Worm (Caenorhabditis elegans) whole organism, L1 larva: ENCODE data around the gene math-13.
A peak's percentile ranks its signal among the peaks of the same experiment; 100 is the strongest.

Experiments used
- C34B4.2 ChIP-seq: sonication (generic microtip); optimal IDR thresholded peaks from 2 replicates; lab custom pipeline; 2017; ENCODE audit warnings: mild to moderate bottlenecking, missing genetic modification characterization, missing compliant biosample characterization
- aha-1 ChIP-seq: fragments of 150-350 bp; optimal IDR thresholded peaks from 2 replicates; lab custom pipeline; 2014; ENCODE audit warnings: missing biosample characterization, missing genetic modification characterization
- ama-1 ChIP-seq: fragments of 150-350 bp; optimal IDR thresholded peaks from 2 replicates; lab custom pipeline; 2014
- ceh-63 ChIP-seq: fragments of 200-800 bp; sonication (Bioruptor generic); optimal IDR thresholded peaks from 2 replicates; lab custom pipeline; 2018; ENCODE audit warnings: mild to moderate bottlenecking, missing genetic modification characterization, missing compliant biosample characterization
- ceh-82 ChIP-seq, 3 experiments: fragments of 150-350 bp in 1 of 3; sonication (generic microtip) in 2 of 3; optimal IDR thresholded peaks; 2 replicates each; lab custom pipeline; 2014 to 2017; ENCODE audit warnings: missing biosample characterization in 3 of 3, missing genetic modification characterization in 3 of 3
- ceh-88 ChIP-seq: fragments of 200-800 bp; sonication (Bioruptor generic); IDR thresholded peaks from 2 replicates; pipeline ENCODE4 v1.3.6; 2022; ENCODE audit warnings: missing genetic modification characterization, missing compliant biosample characterization
- dsc-1 ChIP-seq: sonication (generic microtip); optimal IDR thresholded peaks from 2 replicates; lab custom pipeline; 2016; ENCODE audit warnings: mild to moderate bottlenecking, missing genetic modification characterization, missing compliant biosample characterization
- efl-1 ChIP-seq, 4 experiments: fragments of 150-350 bp; optimal IDR thresholded peaks in 3 of 4; peaks in 1 of 4; 1 replicate in 1 of 4; 2 replicates in 3 of 4; lab custom pipeline; 2014; ENCODE audit warnings: missing biosample characterization in 2 of 4, missing genetic modification characterization in 2 of 4, missing genetic modification reagents in 2 of 4
- egl-13 ChIP-seq: sonication (generic microtip); optimal IDR thresholded peaks from 2 replicates; lab custom pipeline; 2016; ENCODE audit warnings: missing genotype, missing genetic modification reagents, missing genetic modification characterization, missing compliant biosample characterization
- elt-2 ChIP-seq: sonication (generic microtip); optimal IDR thresholded peaks from 2 replicates; lab custom pipeline; 2016; ENCODE audit warnings: missing genetic modification characterization, mild to moderate bottlenecking, inconsistent platforms, missing compliant biosample characterization, missing genetic modification reagents
- ets-5 ChIP-seq: fragments of 200-800 bp; sonication (Bioruptor generic); IDR thresholded peaks from 2 replicates; pipeline ENCODE4 v1.3.6; 2022; ENCODE audit warnings: missing genetic modification characterization, missing compliant biosample characterization
- fkh-4 ChIP-seq: sonication (generic microtip); optimal IDR thresholded peaks from 2 replicates; lab custom pipeline; 2016; ENCODE audit warnings: missing compliant biosample characterization, missing genetic modification characterization, borderline replicate concordance
- fkh-8 ChIP-seq: sonication (generic microtip); optimal IDR thresholded peaks from 2 replicates; lab custom pipeline; 2016; ENCODE audit warnings: mild to moderate bottlenecking, missing genetic modification characterization, missing compliant biosample characterization
- lin-13 ChIP-seq: fragments of 150-350 bp; optimal IDR thresholded peaks from 2 replicates; lab custom pipeline; 2014; ENCODE audit warnings: missing biosample characterization, missing genetic modification reagents, missing genetic modification characterization
- lin-39 ChIP-seq: fragments of 150-350 bp; optimal IDR thresholded peaks from 2 replicates; lab custom pipeline; 2014; ENCODE audit warnings: missing biosample characterization, missing genetic modification reagents, missing genetic modification characterization
- lsy-2 ChIP-seq, 2 experiments: fragments of 150-350 bp; optimal IDR thresholded peaks; 2 replicates each; lab custom pipeline; 2014; ENCODE audit warnings: missing biosample characterization in 2 of 2, missing genetic modification characterization in 2 of 2
- mdl-1 ChIP-seq, 2 experiments: fragments of 150-350 bp; optimal IDR thresholded peaks; 2 replicates each; lab custom pipeline; 2014 to 2017; ENCODE audit warnings: missing biosample characterization in 2 of 2, missing genetic modification characterization in 2 of 2, inconsistent platforms in 1 of 2
- mef-2 ChIP-seq: fragments of 150-350 bp; optimal IDR thresholded peaks from 2 replicates; lab custom pipeline; 2014; ENCODE audit warnings: missing biosample characterization, missing genetic modification characterization
- nhr-20 ChIP-seq: sonication (generic microtip); optimal IDR thresholded peaks from 2 replicates; lab custom pipeline; 2016; ENCODE audit warnings: mild to moderate bottlenecking, missing genetic modification characterization, missing compliant biosample characterization
- nhr-71 ChIP-seq: sonication (generic microtip); optimal IDR thresholded peaks from 2 replicates; lab custom pipeline; 2016; ENCODE audit warnings: mild to moderate bottlenecking, missing genetic modification characterization, moderate library complexity, missing compliant biosample characterization
- nhr-84 ChIP-seq: sonication (generic microtip); optimal IDR thresholded peaks from 2 replicates; lab custom pipeline; 2017; ENCODE audit warnings: missing biosample characterization, missing genetic modification characterization
- nhr-90 ChIP-seq: sonication (generic microtip); optimal IDR thresholded peaks from 2 replicates; lab custom pipeline; 2016; ENCODE audit warnings: mild to moderate bottlenecking, missing genetic modification characterization, missing compliant biosample characterization; ENCODE audit not compliant: poor library complexity
- rnt-1 ChIP-seq: sonication (generic microtip); optimal IDR thresholded peaks from 2 replicates; lab custom pipeline; 2016; ENCODE audit warnings: mild to moderate bottlenecking, missing genetic modification characterization, moderate library complexity, missing compliant biosample characterization
- skn-1 ChIP-seq: fragments of 150-350 bp; optimal IDR thresholded peaks from 2 replicates; lab custom pipeline; 2014; ENCODE audit warnings: missing biosample characterization, missing genetic modification characterization
- sup-37 ChIP-seq: fragments of 200-800 bp; sonication (Bioruptor generic); optimal IDR thresholded peaks from 2 replicates; lab custom pipeline; 2018; ENCODE audit warnings: mild to moderate bottlenecking, missing genetic modification characterization, missing compliant biosample characterization
- tbx-2 ChIP-seq: sonication (generic microtip); optimal IDR thresholded peaks from 2 replicates; lab custom pipeline; 2016; ENCODE audit warnings: missing genetic modification characterization, missing compliant biosample characterization
- unc-62 ChIP-seq: fragments of 150-350 bp; optimal IDR thresholded peaks from 2 replicates; lab custom pipeline; 2014; ENCODE audit warnings: missing biosample characterization, missing genetic modification reagents, missing genetic modification characterization
- zag-1 ChIP-seq: fragments of 150-350 bp; optimal IDR thresholded peaks from 2 replicates; lab custom pipeline; 2014; ENCODE audit warnings: missing biosample characterization, missing genetic modification characterization
- ztf-11 ChIP-seq, 2 experiments: sonication (generic microtip); optimal IDR thresholded peaks; 2 replicates each; lab custom pipeline; 2016 to 2017; ENCODE audit warnings: missing genetic modification characterization in 2 of 2, missing biosample characterization in 1 of 2, missing compliant biosample characterization in 1 of 2

The math-13 gene

DNA sequence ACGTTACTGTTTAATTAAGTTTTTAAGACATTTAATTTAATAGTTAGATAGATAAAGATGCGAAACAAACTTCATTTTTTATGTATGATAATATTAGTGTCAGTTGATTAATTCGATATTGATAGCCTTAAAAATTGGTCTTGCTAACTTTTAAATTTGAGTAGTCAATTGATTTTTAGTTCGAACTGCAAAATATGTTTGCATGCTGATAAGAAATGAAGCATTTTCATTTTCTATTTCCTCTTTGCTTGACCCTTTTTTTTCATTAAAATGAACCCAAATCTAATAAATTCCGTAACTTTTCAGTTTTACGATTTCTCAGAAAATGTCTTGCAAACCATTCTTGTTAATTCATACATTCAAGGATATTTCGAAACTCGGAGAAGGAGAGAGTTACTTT is 29.3 kb downstream of the math-13 start, which contains the start of gene math-22:
math-22 (plus strand) TSS at position 301 of the 400 bp plus-strand sequence.
- TF ChIP-seq nhr-90: no peak
- TF ChIP-seq, all 84 proteins: peak for 0

DNA sequence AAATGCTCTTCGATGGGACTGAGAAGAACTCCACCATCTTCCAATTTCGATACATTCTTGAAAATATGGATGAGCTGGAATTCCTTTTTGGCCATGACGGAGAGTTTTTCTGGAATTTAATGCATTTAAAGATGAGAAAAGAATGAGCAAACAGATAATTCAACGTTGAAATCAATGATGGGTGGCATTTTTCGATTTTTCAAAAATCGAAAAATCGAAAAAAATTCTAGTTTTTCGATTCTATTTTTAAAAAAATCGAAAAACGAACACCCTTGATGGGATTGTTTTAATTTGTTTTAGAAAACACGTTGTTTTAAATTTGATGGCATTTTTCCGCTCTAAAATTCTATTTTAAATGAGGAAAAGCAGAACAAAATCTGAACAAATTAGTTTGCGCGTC is 37.0 kb downstream of the math-13 start, which contains the start of gene math-31:
math-31 (minus strand) TSS at position 101 of the 400 bp plus-strand sequence.
- TF ChIP-seq ceh-82 (tag; optimal IDR thresholded peaks at IDR 0.05; lab: Kevin White, UChicago): no peak
- no peak for TF ChIP-seq ceh-63 (GFP tag; lab: Kevin White, UChicago)
- no peak for TF ChIP-seq lin-13 (GFP tag; lab: Kevin White, UChicago)
- TF ChIP-seq mdl-1 (tag; optimal IDR thresholded peaks at IDR 0.05; lab: Kevin White, UChicago): no peak
- no peak for TF ChIP-seq ets-5 (GFP tag; lab: Robert Waterston, UW)
- no peak for TF ChIP-seq ceh-88 (GFP tag; lab: Robert Waterston, UW)
- TF ChIP-seq nhr-20 (tag; lab: Kevin White, UChicago): no peak
- no peak for TF ChIP-seq ama-1
- TF ChIP-seq, all 84 proteins: peak for 0

ce11 chrII:1917862-1918261 is 42.1 kb downstream of the math-13 start, which contains the start of gene bath-4:
Gene bath-4, minus strand, starts transcription at chrII:1917962.
- TF ChIP-seq lsy-2 (tag; optimal IDR thresholded peaks at IDR 0.05; lab: Kevin White, UChicago) (no peak), sup-37 (GFP tag; lab: Kevin White, UChicago) (no peak), ceh-82 (tag; optimal IDR thresholded peaks at IDR 0.05; lab: Kevin White, UChicago) (no peak)

DNA sequence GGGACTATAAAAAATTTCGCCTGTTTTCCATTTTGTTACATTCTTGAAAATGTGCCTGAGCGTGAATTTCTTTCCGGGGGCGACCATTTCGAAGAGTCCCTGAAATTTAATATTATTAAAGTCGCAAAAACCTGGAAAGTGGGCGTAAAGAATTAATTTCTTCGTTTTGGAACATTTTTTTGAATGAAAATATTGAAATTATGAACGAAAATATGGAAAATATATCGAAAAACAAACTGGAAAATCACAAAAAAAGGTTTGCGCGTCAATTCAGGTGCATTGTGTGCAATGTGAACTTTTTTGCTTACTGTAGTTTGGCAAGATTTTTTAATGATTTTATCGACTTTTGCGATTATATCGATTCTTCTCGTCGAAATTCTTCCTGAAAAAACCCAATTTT is 45.3 kb downstream of the math-13 start, which contains the start of gene bath-7:
bath-7 (minus strand) TSS at position 101 of the 400 bp plus-strand sequence.
- TF ChIP-seq ceh-88 (GFP tag; lab: Robert Waterston, UW) (no peak), efl-1 (optimal IDR thresholded peaks at IDR 0.05; lab: Kevin White, UChicago) (no peak), efl-1 (GFP tag; optimal IDR thresholded peaks at IDR 0.05 in 1 of 2; lab: Kevin White, UChicago) (peak in 1 of 2 experiments; percentile 62)

DNA sequence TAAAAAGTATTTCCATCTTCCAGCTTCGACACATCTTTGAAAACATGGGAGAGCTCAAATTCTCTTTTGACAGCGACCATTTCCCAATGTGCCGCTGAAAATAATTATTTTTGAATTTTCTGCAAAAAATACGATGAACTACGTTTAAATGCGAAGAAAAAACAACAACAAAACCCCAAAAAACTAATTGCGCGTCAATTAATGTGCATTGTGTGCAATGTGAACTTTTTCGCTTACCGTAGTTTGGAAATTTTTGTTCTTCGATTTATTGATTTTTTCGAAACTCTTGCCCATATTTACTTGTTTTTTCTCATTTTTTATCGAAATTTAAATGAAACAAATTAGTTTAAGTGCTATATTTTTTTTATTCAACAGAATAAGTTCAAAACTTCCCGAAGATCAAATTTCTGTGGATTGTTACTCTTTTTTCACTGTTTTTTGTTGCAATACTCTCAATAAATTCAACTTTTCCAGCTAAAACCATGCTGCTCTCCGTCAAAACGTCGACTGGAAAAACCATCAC is 47.0 kb downstream of the math-13 start, which contains the start of the genes bath-2 and F52C6.4:
bath-2 (minus strand) TSS at position 101 of the 523 bp plus-strand sequence.
F52C6.4 (plus strand) TSS at position 473 of the 523 bp plus-strand sequence.
- TF ChIP-seq lin-39 (tag; lab: Kevin White, UChicago): no peak
- TF ChIP-seq fkh-8: no peak
- no peak for TF ChIP-seq nhr-71 (tag; lab: Kevin White, UChicago)
- no peak for TF ChIP-seq elt-2 (tag; lab: Kevin White, UChicago)
- TF ChIP-seq unc-62 (GFP tag; lab: Kevin White, UChicago): no peak
- no peak for TF ChIP-seq skn-1 (tag; lab: Kevin White, UChicago)
- no peak for TF ChIP-seq rnt-1

DNA sequence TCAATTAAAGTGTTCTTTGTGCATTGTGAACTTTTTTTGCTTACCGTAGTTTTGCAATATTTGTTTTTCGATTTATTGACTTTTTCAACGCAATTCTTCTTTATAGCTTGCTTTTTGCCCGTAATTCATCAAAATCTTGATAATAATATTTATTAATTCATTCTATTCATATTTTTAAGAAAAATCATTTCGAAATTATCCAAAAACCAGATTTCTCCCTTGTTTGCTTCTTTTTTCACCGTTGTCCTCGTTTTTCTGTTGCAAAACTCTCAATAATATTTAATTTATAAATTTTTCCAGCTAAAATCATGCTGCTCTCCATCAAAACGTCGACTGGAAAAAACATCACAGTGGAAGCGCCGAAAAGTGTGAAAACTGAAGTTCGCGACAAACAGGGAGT is 48.7 kb downstream of the math-13 start, which contains the start of gene F52C6.3:
F52C6.3 (plus strand) TSS at position 301 of the 400 bp plus-strand sequence.
- TF ChIP-seq fkh-4 (tag; lab: Kevin White, UChicago): no peak
- no peak for TF ChIP-seq ama-1
- TF ChIP-seq zag-1: no peak
- TF ChIP-seq tbx-2: no peak
- TF ChIP-seq mef-2 (tag; lab: Kevin White, UChicago): no peak
- TF ChIP-seq skn-1 (tag; lab: Kevin White, UChicago): no peak
- TF ChIP-seq aha-1 (tag; lab: Kevin White, UChicago): no peak
- no peak for TF ChIP-seq dsc-1 (tag; lab: Kevin White, UChicago)
- TF ChIP-seq ztf-11 (tag; optimal IDR thresholded peaks at IDR 0.05; lab: Kevin White, UChicago): no peak
- no peak for TF ChIP-seq ceh-63 (GFP tag; lab: Kevin White, UChicago)
- TF ChIP-seq lin-39 (tag; lab: Kevin White, UChicago): no peak
- no peak for TF ChIP-seq nhr-84 (tag; lab: Kevin White, UChicago)
- TF ChIP-seq egl-13 (tag; lab: Kevin White, UChicago): no peak
- no peak for TF ChIP-seq C34B4.2 (tag; lab: Kevin White, UChicago)
